Fruit fly (Drosophila melanogaster) whole organism, embryonic: Measurements from ENCODE around the gene lwr.

Experiments
- Ada2b ChIP-seq: fragments of 200-800 bp; sonication (Bioruptor generic); IDR thresholded peaks from 2 replicates; pipeline ENCODE4 v1.3.6; 2022; ENCODE audit warnings: missing biosample characterization, missing genetic modification characterization
- Adf1 ChIP-seq: fragments of 200-800 bp; sonication (Bioruptor generic); IDR thresholded peaks from 2 replicates; pipeline ENCODE4 v1.3.6; 2022; ENCODE audit warnings: missing biosample characterization, missing genetic modification characterization
- Atf6 ChIP-seq: fragments of 200-800 bp; sonication (Bioruptor generic); IDR thresholded peaks from 2 replicates; pipeline ENCODE4 v1.3.6; 2022; ENCODE audit warnings: missing biosample characterization, missing genetic modification characterization
- CG13894 ChIP-seq: fragments of 200-800 bp; sonication (Bioruptor generic); optimal IDR thresholded peaks from 3 replicates; lab custom pipeline; 2018; ENCODE audit warnings: missing biosample characterization, mild to moderate bottlenecking, missing genetic modification characterization, moderate library complexity
- CG16863 ChIP-seq: fragments of 200-800 bp; sonication (Bioruptor generic); optimal IDR thresholded peaks from 3 replicates; lab custom pipeline; 2016; ENCODE audit warnings: missing biosample characterization, missing genetic modification characterization
- CG17359 ChIP-seq: fragments of 200-800 bp; sonication (Bioruptor generic); optimal IDR thresholded peaks from 3 replicates; lab custom pipeline; 2018; ENCODE audit warnings: missing biosample characterization, mild to moderate bottlenecking, missing genetic modification characterization, moderate library complexity
- CG17361 ChIP-seq: fragments of 200-800 bp; sonication (Bioruptor generic); IDR thresholded peaks from 3 replicates; pipeline ENCODE4 v1.3.6; 2022; ENCODE audit warnings: missing biosample characterization, missing genetic modification characterization
- CG17385 ChIP-seq: fragments of 200-800 bp; sonication (Bioruptor generic); optimal IDR thresholded peaks from 3 replicates; lab custom pipeline; 2018; ENCODE audit warnings: missing biosample characterization, mild to moderate bottlenecking, missing genetic modification characterization
- CG32532 ChIP-seq: fragments of 200-800 bp; sonication (Bioruptor generic); IDR thresholded peaks from 2 replicates; pipeline ENCODE4 v1.3.6; 2022; ENCODE audit warnings: missing biosample characterization, missing genetic modification characterization
- CG34422 ChIP-seq: fragments of 200-800 bp; sonication (Bioruptor generic); IDR thresholded peaks from 3 replicates; pipeline ENCODE4 v1.3.6; 2022; ENCODE audit warnings: missing biosample characterization, missing genetic modification characterization
- CG42726 ChIP-seq: fragments of 200-800 bp; sonication (Bioruptor generic); IDR thresholded peaks from 2 replicates; pipeline ENCODE4 v1.3.6; 2022; ENCODE audit warnings: missing biosample characterization, missing genetic modification characterization; ENCODE audit not compliant: partially characterized antibody
- CG6272 ChIP-seq: fragments of 200-800 bp; sonication (Bioruptor generic); IDR thresholded peaks from 2 replicates; pipeline ENCODE4 v1.3.6; 2022; ENCODE audit warnings: missing biosample characterization, missing genetic modification characterization
- CG6791 ChIP-seq: fragments of 200-800 bp; sonication (Bioruptor generic); IDR thresholded peaks from 3 replicates; pipeline ENCODE4 v1.3.6; 2022; ENCODE audit warnings: missing biosample characterization, missing genetic modification characterization; ENCODE audit not compliant: partially characterized antibody
- CG8290 ChIP-seq, 3 experiments: fragments of 200-800 bp; sonication (Bioruptor generic); optimal IDR thresholded peaks; 2 replicates each; lab custom pipeline; 2016 to 2019; ENCODE audit warnings: missing biosample characterization in 3 of 3, missing genetic modification characterization in 3 of 3, mild to moderate bottlenecking in 2 of 3, moderate library complexity in 1 of 3
- Chrac-16 ChIP-seq: fragments of 200-800 bp; sonication (Bioruptor generic); optimal IDR thresholded peaks from 3 replicates; lab custom pipeline; 2016; ENCODE audit warnings: missing biosample characterization, missing genetic modification characterization
- Eip74EF ChIP-seq, 2 experiments: fragments of 200-800 bp in 1 of 2; fragments of >200 bp in 1 of 2; sonication (Bioruptor generic) in 1 of 2; optimal IDR thresholded peaks; 2 replicates each; lab custom pipeline; 2017 to 2019; ENCODE audit warnings: missing biosample characterization in 2 of 2, missing genetic modification characterization in 2 of 2, mild to moderate bottlenecking in 1 of 2, moderate library complexity in 1 of 2
- Fer1 ChIP-seq: fragments of 200-800 bp; sonication (Bioruptor generic); optimal IDR thresholded peaks from 2 replicates; lab custom pipeline; 2017; ENCODE audit warnings: missing biosample characterization, mild to moderate bottlenecking, missing genetic modification characterization
- HLH54F ChIP-seq: fragments of 200-800 bp; sonication (Bioruptor generic); optimal IDR thresholded peaks from 3 replicates; lab custom pipeline; 2016; ENCODE audit warnings: missing biosample characterization, missing genetic modification characterization
- Hey ChIP-seq: fragments of 200-800 bp; sonication (Bioruptor generic); optimal IDR thresholded peaks from 3 replicates; lab custom pipeline; 2018; ENCODE audit warnings: missing biosample characterization, mild to moderate bottlenecking, missing genetic modification characterization
- MBD-R2 ChIP-seq: fragments of 200-800 bp; sonication (Bioruptor generic); IDR thresholded peaks from 2 replicates; pipeline ENCODE4 v1.3.6; 2022; ENCODE audit warnings: missing biosample characterization, missing genetic modification characterization
- Meics ChIP-seq: fragments of 200-800 bp; sonication (Bioruptor generic); optimal IDR thresholded peaks from 2 replicates; lab custom pipeline; 2017; ENCODE audit warnings: missing biosample characterization, mild to moderate bottlenecking, missing genetic modification characterization
- PHDP ChIP-seq: fragments of 200-800 bp; sonication (Bioruptor generic); optimal IDR thresholded peaks from 3 replicates; lab custom pipeline; 2018; ENCODE audit warnings: missing biosample characterization, mild to moderate bottlenecking, missing genetic modification characterization, moderate library complexity
- Ptx1 ChIP-seq: fragments of 200-800 bp; sonication (Bioruptor generic); IDR thresholded peaks from 2 replicates; pipeline ENCODE4 v1.3.6; 2022; ENCODE audit warnings: missing biosample characterization, missing genetic modification characterization
- Scr ChIP-seq: fragments of 200-800 bp; sonication (Bioruptor generic); IDR thresholded peaks from 2 replicates; pipeline ENCODE4 v1.3.6; 2022; ENCODE audit warnings: missing biosample characterization, missing genetic modification characterization; ENCODE audit not compliant: partially characterized antibody
- Sry-β ChIP-seq: fragments of 200-800 bp; sonication (Bioruptor generic); optimal IDR thresholded peaks from 2 replicates; lab custom pipeline; 2018; ENCODE audit warnings: missing biosample characterization, mild to moderate bottlenecking, missing genetic modification characterization, moderate library complexity
- Ssrp ChIP-seq: fragments of 200-800 bp; sonication (Bioruptor generic); optimal IDR thresholded peaks from 2 replicates; lab custom pipeline; 2018; ENCODE audit warnings: missing biosample characterization, mild to moderate bottlenecking, missing genetic modification characterization, moderate library complexity
- Stat92E ChIP-seq, 3 experiments: fragments of >200 bp in 2 of 3; fragments of 200-800 bp in 1 of 3; sonication (Bioruptor generic) in 1 of 3; optimal IDR thresholded peaks; 2 replicates each; lab custom pipeline; 2017 to 2019; ENCODE audit warnings: missing biosample characterization in 3 of 3, missing genetic modification characterization in 3 of 3, mild to moderate bottlenecking in 1 of 3, moderate library complexity in 1 of 3
- Vsx1 ChIP-seq: fragments of 200-800 bp; sonication (Bioruptor generic); optimal IDR thresholded peaks from 2 replicates; lab custom pipeline; 2017; ENCODE audit warnings: missing biosample characterization, mild to moderate bottlenecking, missing genetic modification characterization, missing genetic modification reagents
- aop ChIP-seq: fragments of 200-800 bp; sonication (Bioruptor generic); IDR thresholded peaks from 2 replicates; pipeline ENCODE4 v1.3.6; 2022; ENCODE audit warnings: missing biosample characterization, missing genetic modification characterization
- ato ChIP-seq: fragments of 200-800 bp; sonication (Bioruptor generic); IDR thresholded peaks from 2 replicates; pipeline ENCODE4 v1.3.6; 2022; ENCODE audit warnings: missing biosample characterization, missing genetic modification characterization; ENCODE audit not compliant: partially characterized antibody
- bsh ChIP-seq, 2 experiments: fragments of 200-800 bp; sonication (Bioruptor generic); optimal IDR thresholded peaks; 2 replicates each; lab custom pipeline; 2017 to 2018; ENCODE audit warnings: mild to moderate bottlenecking in 2 of 2, missing biosample characterization in 2 of 2, missing genetic modification characterization in 2 of 2, moderate library complexity in 1 of 2
- chinmo ChIP-seq: fragments of 200-800 bp; sonication (Bioruptor generic); IDR thresholded peaks from 4 replicates; pipeline ENCODE4 v1.3.6; 2022; ENCODE audit warnings: missing biosample characterization, missing genetic modification characterization; ENCODE audit not compliant: partially characterized antibody
- chn ChIP-seq: fragments of 200-800 bp; sonication (Bioruptor generic); optimal IDR thresholded peaks from 2 replicates; lab custom pipeline; 2016; ENCODE audit warnings: missing biosample characterization, missing genetic modification characterization
- ci ChIP-seq: fragments of 200-800 bp; sonication (Bioruptor generic); IDR thresholded peaks from 3 replicates; pipeline ENCODE4 v1.3.6; 2022; ENCODE audit warnings: missing biosample characterization, missing genetic modification characterization
- crol ChIP-seq: fragments of 200-800 bp; sonication (Bioruptor generic); IDR thresholded peaks from 2 replicates; pipeline ENCODE4 v1.3.6; 2022; ENCODE audit warnings: missing biosample characterization, missing genetic modification characterization
- cwo ChIP-seq: fragments of 200-800 bp; sonication (Bioruptor generic); optimal IDR thresholded peaks from 3 replicates; lab custom pipeline; 2017; ENCODE audit warnings: missing biosample characterization, missing genetic modification characterization, mild to moderate bottlenecking, moderate library complexity, missing genetic modification reagents
- danr ChIP-seq: fragments of 200-800 bp; sonication (Bioruptor generic); IDR thresholded peaks from 2 replicates; pipeline ENCODE4 v1.3.6; 2022; ENCODE audit warnings: missing biosample characterization, missing genetic modification characterization
- eyg ChIP-seq: fragments of 200-800 bp; sonication (Bioruptor generic); optimal IDR thresholded peaks from 3 replicates; lab custom pipeline; 2016; ENCODE audit warnings: missing biosample characterization, missing genetic modification characterization
- ftz-f1 ChIP-seq: fragments of 200-800 bp; sonication (Bioruptor generic); optimal IDR thresholded peaks from 2 replicates; lab custom pipeline; 2016; ENCODE audit warnings: missing biosample characterization, missing genetic modification characterization
- grau ChIP-seq: fragments of 200-800 bp; optimal IDR thresholded peaks from 3 replicates; lab custom pipeline; 2019; ENCODE audit warnings: missing biosample characterization, mild to moderate bottlenecking, missing genetic modification characterization, moderate library complexity
- kay ChIP-seq: fragments of 200-800 bp; sonication (Bioruptor generic); optimal IDR thresholded peaks from 2 replicates; lab custom pipeline; 2016; ENCODE audit warnings: missing biosample characterization, missing genetic modification characterization
- lab ChIP-seq: fragments of 200-800 bp; sonication (Bioruptor generic); optimal IDR thresholded peaks from 3 replicates; lab custom pipeline; 2017; ENCODE audit warnings: missing biosample characterization, missing genetic modification characterization, mild to moderate bottlenecking, moderate library complexity, missing genetic modification reagents
- nom ChIP-seq: fragments of 200-800 bp; sonication (Bioruptor generic); optimal IDR thresholded peaks from 2 replicates; lab custom pipeline; 2017; ENCODE audit warnings: missing biosample characterization, missing genetic modification characterization, mild to moderate bottlenecking, moderate library complexity, missing genetic modification reagents
- oc ChIP-seq: fragments of 200-800 bp; sonication (Bioruptor generic); optimal IDR thresholded peaks from 2 replicates; lab custom pipeline; 2018; ENCODE audit warnings: missing biosample characterization, mild to moderate bottlenecking, missing genetic modification characterization, moderate library complexity
- org-1 ChIP-seq: fragments of 200-800 bp; sonication (Bioruptor generic); optimal IDR thresholded peaks from 2 replicates; lab custom pipeline; 2017; ENCODE audit warnings: missing biosample characterization, missing genetic modification characterization
- shn ChIP-seq: fragments of 200-800 bp; sonication (Bioruptor generic); optimal IDR thresholded peaks from 3 replicates; lab custom pipeline; 2016; ENCODE audit warnings: missing biosample characterization, missing genetic modification characterization
- tin ChIP-seq: fragments of 200-800 bp; sonication (Bioruptor generic); optimal IDR thresholded peaks from 3 replicates; lab custom pipeline; 2016; ENCODE audit warnings: missing biosample characterization, missing genetic modification characterization
- zf30C ChIP-seq: fragments of 200-800 bp; sonication (Bioruptor generic); optimal IDR thresholded peaks from 3 replicates; lab custom pipeline; 2018; ENCODE audit warnings: missing biosample characterization, mild to moderate bottlenecking, missing genetic modification characterization

lwr gene

dm6 chr2L:552432-552929 lies 10.1 kb upstream of the lwr start, which contains the start of gene Ets21C (continued):
- 0 out of 2 replicates have a peak, but pooled peaks have one; percentile 13 for TF ChIP-seq Ptx1 (GFP tag; lab: Robert Waterston, UW)
- TF ChIP-seq CG17385 (GFP tag; lab: Kevin White, UChicago) = peak; percentile 7
- no peak for TF ChIP-seq Vsx1
- TF ChIP-seq MBD-R2 (GFP tag; lab: Robert Waterston, UW) = peak; percentile 7; the same call in 1 of the 2 replicates
- TF ChIP-seq ci (GFP tag; lab: Robert Waterston, UW) = peak; percentile 65; the same call in 1 of the 3 replicates
- TF ChIP-seq grau (tag; lab: Kevin White, UChicago) = peak; percentile 5
- peak; percentile 64; the same call in 1 of the 2 replicates for TF ChIP-seq Adf1 (GFP tag; lab: Robert Waterston, UW)
- no peak for TF ChIP-seq CG17359 (tag; lab: Kevin White, UChicago)
- no peak for TF ChIP-seq ato (GFP tag; lab: Robert Waterston, UW)
- peak; percentile 32 for TF ChIP-seq CG13894 (tag; lab: Kevin White, UChicago)
- TF ChIP-seq bsh (GFP tag; optimal IDR thresholded peaks at IDR 0.05; lab: Kevin White, UChicago) = peak in 1 of 2 experiments; percentile 27
- TF ChIP-seq tin = no peak
- TF ChIP-seq zf30C (GFP tag; lab: Kevin White, UChicago) = no peak
- peak in 1 of 2 experiments; percentile 40 for TF ChIP-seq Eip74EF (GFP tag; optimal IDR thresholded peaks at IDR 0.05; lab: Kevin White, UChicago)
- peak; percentile 45; the same call in 1 of the 3 replicates for TF ChIP-seq CG34422 (GFP tag; lab: Robert Waterston, UW)
- TF ChIP-seq crol (GFP tag; lab: Robert Waterston, UW) = peak; percentile 90
- TF ChIP-seq Scr = 0 out of 2 replicates have a peak, but pooled peaks have one; percentile 22
- TF ChIP-seq Ada2b (GFP tag; lab: Robert Waterston, UW) = peak; percentile 22; the same call in 1 of the 2 replicates
- peak; percentile 22 for TF ChIP-seq oc (tag; lab: Kevin White, UChicago)
- no peak for TF ChIP-seq CG6791
- no peak for TF ChIP-seq CG8290 (GFP tag; optimal IDR thresholded peaks at IDR 0.05; lab: Kevin White, UChicago)
- peak in 1 of 2 experiments; percentile 58 for TF ChIP-seq CG8290 (tag; optimal IDR thresholded peaks at IDR 0.05; lab: Kevin White, UChicago)
- TF ChIP-seq nom (GFP tag; lab: Kevin White, UChicago) = peak; percentile 84
- peak; percentile 65 for TF ChIP-seq Atf6 (GFP tag; lab: Robert Waterston, UW)
- no peak for TF ChIP-seq CG17361 (GFP tag; lab: Robert Waterston, UW)
- TF ChIP-seq Chrac-16 = no peak
- TF ChIP-seq CG32532 (GFP tag; lab: Robert Waterston, UW) = peak; percentile 59; the same call in 1 of the 2 replicates
- TF ChIP-seq aop = no peak
- TF ChIP-seq CG6272 (GFP tag; lab: Robert Waterston, UW) = no peak
- no peak for TF ChIP-seq CG16863 (GFP tag; lab: Kevin White, UChicago)
- no peak for TF ChIP-seq Ssrp
- peak in 1 of 3 experiments; percentile 38 for TF ChIP-seq Stat92E (GFP tag; optimal IDR thresholded peaks at IDR 0.05; lab: Kevin White, UChicago)
- no peak for TF ChIP-seq CG42726 (GFP tag; lab: Robert Waterston, UW)
- peak; percentile 97 for TF ChIP-seq shn
- TF ChIP-seq chinmo (GFP tag; lab: Robert Waterston, UW) = peak; percentile 88; the same call in 2 of the 4 replicates
- no peak for TF ChIP-seq danr (GFP tag; lab: Robert Waterston, UW)
- TF ChIP-seq Meics (GFP tag; lab: Kevin White, UChicago) = peak; percentile 28
- peak; percentile 3 for TF ChIP-seq Hey (tag; lab: Kevin White, UChicago)
- TF ChIP-seq PHDP (tag; lab: Kevin White, UChicago) = no peak
- peak; percentile 34 for TF ChIP-seq chn (GFP tag; lab: Kevin White, UChicago)
- TF ChIP-seq HLH54F (GFP tag; lab: Kevin White, UChicago) = no peak
- peak; percentile 37 for TF ChIP-seq cwo (GFP tag; lab: Kevin White, UChicago)
- peak; percentile 69 for TF ChIP-seq lab
- TF ChIP-seq org-1 (GFP tag; lab: Kevin White, UChicago) = peak; percentile 16
- TF ChIP-seq kay (GFP tag; lab: Kevin White, UChicago) = peak; percentile 98
- no peak for TF ChIP-seq Sry-β (GFP tag; lab: Kevin White, UChicago)
- no peak for TF ChIP-seq eyg (GFP tag; lab: Kevin White, UChicago)
- peak; percentile 70 for TF ChIP-seq Fer1 (GFP tag; lab: Kevin White, UChicago)
- TF ChIP-seq ftz-f1 = peak; percentile 99
